Fruit fly (Drosophila melanogaster) whole organism: Measurements from ENCODE around the gene IntS11.

ENCODE experiments used
- CG8478 ChIP-seq: fragments of >200 bp; optimal IDR thresholded peaks from 2 replicates; lab custom pipeline; 2018; ENCODE audit warnings: inconsistent platforms
- Dll ChIP-seq: fragments of >200 bp; optimal IDR thresholded peaks from 2 replicates; lab custom pipeline; 2017
- EcR ChIP-seq, 2 experiments: fragments of >200 bp; optimal IDR thresholded peaks; 2 replicates each; lab custom pipeline; 2017; ENCODE audit warnings: missing biosample characterization in 2 of 2, missing genetic modification characterization in 2 of 2, missing genetic modification reagents in 2 of 2
- pan ChIP-seq: fragments of >200 bp; optimal IDR thresholded peaks from 2 replicates; lab custom pipeline; 2017
- psq ChIP-seq: fragments of >200 bp; optimal IDR thresholded peaks from 2 replicates; lab custom pipeline; 2017
- usp ChIP-seq: fragments of >200 bp; optimal IDR thresholded peaks from 2 replicates; lab custom pipeline; 2017; ENCODE audit warnings: missing biosample characterization, missing genetic modification characterization, mixed read lengths

The IntS11 gene

DNA sequence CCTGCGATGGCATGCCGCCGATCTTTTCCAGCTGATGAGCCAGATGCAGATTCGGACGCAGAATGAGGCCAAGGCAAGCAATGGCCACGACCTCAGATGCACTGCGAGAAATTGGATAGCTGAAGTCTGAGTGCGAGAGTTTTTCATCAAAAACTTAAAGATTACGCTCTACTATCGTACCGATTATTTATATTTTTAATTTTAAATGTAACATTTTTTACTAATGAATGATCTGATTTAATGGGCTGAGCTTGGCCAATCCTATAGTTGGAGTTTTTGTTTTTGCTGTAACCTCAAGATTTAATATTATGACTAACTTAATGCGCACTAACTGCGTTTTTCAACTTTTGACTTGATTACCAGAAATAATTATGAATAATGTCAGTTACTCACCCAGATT is 17.2 kb downstream of the IntS11 start:
- no peak for TF ChIP-seq Dll (lab: Kevin White, UChicago)
- no peak for TF ChIP-seq pan (lab: Kevin White, UChicago)
- no peak for TF ChIP-seq EcR (GFP tag; optimal IDR thresholded peaks at IDR 0.05; lab: Kevin White, UChicago)
- TF ChIP-seq psq (lab: Kevin White, UChicago), result no peak
- TF ChIP-seq usp (GFP tag; lab: Kevin White, UChicago), result no peak
- TF ChIP-seq CG8478 (lab: Kevin White, UChicago), result no peak

dm6 chr3R:29763154-29763553 is 18.0 kb downstream of the IntS11 start:
- no peak for TF ChIP-seq psq (lab: Kevin White, UChicago)
- peak in 1 of 2 experiments; percentile 45 for TF ChIP-seq EcR (GFP tag; optimal IDR thresholded peaks at IDR 0.05; lab: Kevin White, UChicago)

- TF ChIP-seq EcR (GFP tag; optimal IDR thresholded peaks at IDR 0.05; lab: Kevin White, UChicago), result peak in 1 of 2 experiments; percentile 32
- TF ChIP-seq usp (GFP tag; lab: Kevin White, UChicago), result no peak
- no peak for TF ChIP-seq Dll (lab: Kevin White, UChicago)
- TF ChIP-seq pan (lab: Kevin White, UChicago), result no peak
Observed at dm6 chr3R:29763804-29764203, 18.7 kb downstream of the IntS11 start.

DNA sequence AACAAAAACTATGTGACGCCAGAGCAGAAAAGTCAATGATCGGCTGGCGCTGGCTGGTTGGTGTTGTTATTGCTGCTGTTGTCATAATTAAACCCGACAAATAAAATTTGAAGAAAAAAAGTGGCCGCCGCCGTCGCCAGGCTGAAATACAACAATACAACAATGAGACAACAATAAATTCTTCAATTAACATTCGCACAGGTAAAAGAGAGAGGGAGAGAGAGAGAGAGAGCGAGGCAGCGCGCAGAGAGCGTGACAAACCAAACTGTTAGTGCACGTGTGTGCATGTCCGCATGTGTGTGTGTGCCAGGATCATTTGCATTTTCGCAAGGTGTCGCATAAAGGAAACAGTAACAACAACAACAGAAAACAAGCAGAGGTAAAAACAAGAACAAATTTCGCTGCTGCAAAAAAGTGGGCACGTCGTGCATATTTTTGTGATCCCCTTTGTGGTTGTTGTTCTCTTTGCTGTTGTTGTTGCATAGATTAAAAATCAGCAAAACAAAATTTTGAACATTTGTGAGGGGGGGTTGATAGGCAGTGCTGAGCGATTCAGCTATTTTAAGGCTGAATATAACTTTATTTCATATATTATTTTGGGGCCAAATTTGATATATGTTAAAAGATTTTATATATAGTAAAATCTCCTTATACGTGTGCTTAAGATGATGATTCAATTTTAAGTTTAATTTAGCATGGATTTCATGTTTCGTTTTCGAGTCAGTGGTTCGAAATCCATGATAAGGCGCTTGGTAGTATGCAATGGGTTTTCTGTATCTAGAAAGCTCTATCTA is 19.3 kb downstream of the IntS11 start:
- TF ChIP-seq Dll (lab: Kevin White, UChicago) (peak; percentile 84), pan (lab: Kevin White, UChicago) (no peak), EcR (GFP tag; optimal IDR thresholded peaks at IDR 0.05; lab: Kevin White, UChicago) (no peak), usp (GFP tag; lab: Kevin White, UChicago) (no peak), psq (lab: Kevin White, UChicago) (no peak), CG8478 (lab: Kevin White, UChicago) (no peak)

- TF ChIP-seq Dll (lab: Kevin White, UChicago), result no peak
Observed at dm6 chr3R:29765267-29766095, 20.3 kb downstream of the IntS11 start, which contains the start of gene kay. kay (plus strand) TSS chr3R:29765995.

dm6 chr3R:29767236-29767635 is 22.1 kb downstream of the IntS11 start:
- TF ChIP-seq psq (lab: Kevin White, UChicago), result no peak
- no peak for TF ChIP-seq usp (GFP tag; lab: Kevin White, UChicago)
- TF ChIP-seq CG8478 (lab: Kevin White, UChicago), result no peak
- TF ChIP-seq pan (lab: Kevin White, UChicago), result no peak
- TF ChIP-seq EcR (GFP tag; optimal IDR thresholded peaks at IDR 0.05; lab: Kevin White, UChicago), result no peak
- no peak for TF ChIP-seq Dll (lab: Kevin White, UChicago)

DNA sequence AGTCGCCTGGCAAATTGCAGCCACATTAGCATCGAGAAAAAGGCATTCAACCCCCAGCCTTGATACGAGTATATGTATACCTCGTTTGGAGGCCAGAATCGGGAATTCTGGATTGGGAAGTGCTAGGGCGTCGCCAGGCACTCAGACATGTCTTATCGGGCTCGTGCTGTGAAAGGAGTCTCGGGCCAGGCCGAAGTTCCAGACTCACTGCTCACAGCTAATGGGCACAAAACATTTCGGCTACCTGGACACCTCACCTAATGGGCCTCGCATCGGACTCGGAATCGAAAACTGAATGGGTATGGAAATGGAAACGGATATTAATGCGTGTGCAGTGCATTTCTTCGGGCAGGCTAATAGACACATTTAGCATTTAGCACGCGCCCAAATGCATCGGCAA is 25.8 kb downstream of the IntS11 start:
- TF ChIP-seq EcR (GFP tag; optimal IDR thresholded peaks at IDR 0.05; lab: Kevin White, UChicago), result no peak
- no peak for TF ChIP-seq pan (lab: Kevin White, UChicago)
- no peak for TF ChIP-seq psq (lab: Kevin White, UChicago)
- no peak for TF ChIP-seq Dll (lab: Kevin White, UChicago)
- TF ChIP-seq usp (GFP tag; lab: Kevin White, UChicago), result no peak
- TF ChIP-seq CG8478 (lab: Kevin White, UChicago), result no peak

- TF ChIP-seq EcR (GFP tag; optimal IDR thresholded peaks at IDR 0.05; lab: Kevin White, UChicago) (no peak), Dll (lab: Kevin White, UChicago) (no peak), usp (GFP tag; lab: Kevin White, UChicago) (no peak)
Observed at dm6 chr3R:29771645-29772089, 26.5 kb downstream of the IntS11 start.

DNA sequence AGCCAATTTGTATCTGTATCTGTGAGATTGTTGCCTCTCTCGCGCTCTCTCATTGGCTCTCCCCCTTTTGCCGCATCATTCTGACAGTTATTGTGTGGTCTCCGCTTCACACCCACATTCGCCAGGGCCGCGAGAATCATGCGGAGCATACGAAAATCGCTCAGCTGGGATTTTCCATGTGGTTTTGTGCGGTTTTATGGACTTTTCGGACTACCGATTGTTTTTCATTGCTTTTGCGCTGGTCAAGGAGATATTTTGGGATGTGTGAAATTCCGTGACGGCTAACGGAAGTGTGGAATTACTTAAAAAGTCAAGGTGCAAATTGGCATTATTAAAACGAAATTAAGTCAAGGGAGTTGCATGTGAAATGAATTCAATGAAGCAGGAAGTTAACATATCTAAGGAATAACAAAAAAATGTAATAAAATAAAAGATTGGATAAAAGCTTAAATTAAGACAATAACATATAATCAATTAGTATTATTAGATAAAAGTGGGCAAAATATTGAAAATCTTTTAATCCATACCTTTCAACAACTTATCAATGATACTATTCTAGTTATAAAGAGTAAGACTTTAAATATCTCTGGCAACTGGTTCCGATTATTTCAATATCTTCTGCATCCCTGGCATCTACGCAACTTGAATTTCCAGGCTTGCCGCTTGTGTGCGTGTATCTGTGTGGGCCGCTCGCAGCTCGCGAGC is 27.1 kb downstream of the IntS11 start:
- TF ChIP-seq pan (lab: Kevin White, UChicago), result no peak
- TF ChIP-seq Dll (lab: Kevin White, UChicago), result peak; percentile 83
- TF ChIP-seq psq (lab: Kevin White, UChicago), result peak; percentile 56

dm6 chr3R:29772795-29773331 is 27.7 kb downstream of the IntS11 start:
- peak in 1 of 2 experiments; percentile 47 for TF ChIP-seq EcR (GFP tag; optimal IDR thresholded peaks at IDR 0.05; lab: Kevin White, UChicago)
- TF ChIP-seq CG8478 (lab: Kevin White, UChicago), result peak; percentile 82
- TF ChIP-seq Dll (lab: Kevin White, UChicago), result peak; percentile 88
- TF ChIP-seq usp (GFP tag; lab: Kevin White, UChicago), result no peak

DNA sequence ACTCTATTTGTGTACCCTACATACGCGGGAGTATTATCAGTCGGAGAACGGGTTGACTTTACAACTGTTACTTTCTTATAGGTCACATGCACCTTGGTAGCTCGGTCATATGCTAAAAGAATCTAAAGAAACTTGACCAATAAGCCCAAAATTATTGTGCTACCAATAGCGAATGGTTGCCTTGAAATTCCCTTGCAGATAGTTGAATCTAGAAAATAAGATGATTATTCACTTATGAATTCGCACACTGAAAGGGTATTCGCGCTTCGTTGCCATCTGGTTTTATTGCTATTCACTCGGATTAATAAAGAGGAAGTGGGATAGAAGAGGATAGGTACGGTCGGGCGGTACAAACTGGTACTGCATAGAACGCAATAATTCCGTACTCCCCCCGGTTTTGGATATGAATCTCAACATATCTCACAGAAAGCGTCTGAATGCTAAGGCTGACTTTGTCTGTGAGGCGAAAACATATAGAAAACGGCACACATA is 28.7 kb downstream of the IntS11 start:
- TF ChIP-seq EcR (GFP tag; optimal IDR thresholded peaks at IDR 0.05; lab: Kevin White, UChicago) (no peak), pan (lab: Kevin White, UChicago) (peak; percentile 43)
